Fruit fly (Drosophila melanogaster): Measurements from ENCODE around the gene emei.

emei gene

dm6 chr3L:11093046-11093520 is 16.4 kb upstream of the emei start, which contains the start of gene JIL-1:
Gene JIL-1, minus strand, starts transcription at chr3L:11093193.
- TF ChIP-seq CG6792 (GFP tag; optimal IDR thresholded peaks at IDR 0.05) = peak; percentile 1
- TF ChIP-seq CG7368 (GFP tag; optimal IDR thresholded peaks at IDR 0.05) = peak; percentile 20
- no peak for TF ChIP-seq Blimp-1 (GFP tag; optimal IDR thresholded peaks at IDR 0.05)
- no peak for TF ChIP-seq CG4318 (GFP tag; optimal IDR thresholded peaks at IDR 0.05)
- no peak for TF ChIP-seq dac (GFP tag; optimal IDR thresholded peaks at IDR 0.05)
- TF ChIP-seq CG16779 (tag; optimal IDR thresholded peaks at IDR 0.05) = no peak
- TF ChIP-seq CG6854 (GFP tag; optimal IDR thresholded peaks at IDR 0.05) = no peak
- TF ChIP-seq CG6808 (GFP tag; optimal IDR thresholded peaks at IDR 0.05) = no peak
- no peak for TF ChIP-seq CG9139 (GFP tag; optimal IDR thresholded peaks at IDR 0.05)
- peak; percentile 56 for TF ChIP-seq CG31627 (GFP tag; optimal IDR thresholded peaks at IDR 0.05)
- peak; percentile 50 for TF ChIP-seq Ets21C (GFP tag; optimal IDR thresholded peaks at IDR 0.05)
- TF ChIP-seq CG11762 (GFP tag; optimal IDR thresholded peaks at IDR 0.05; ENCODE audit: insufficient read depth) = no peak
- TF ChIP-seq achi (GFP tag; optimal IDR thresholded peaks at IDR 0.05) = peak; percentile 41
- peak; percentile 76 for TF ChIP-seq svp (GFP tag)
- TF ChIP-seq Hr38 (GFP tag; optimal IDR thresholded peaks at IDR 0.05) = no peak
- TF ChIP-seq dsx (GFP tag; optimal IDR thresholded peaks at IDR 0.05; ENCODE audit: poor library complexity, severe bottlenecking) = peak; percentile 1
- TF ChIP-seq CG8319 (GFP tag; optimal IDR thresholded peaks at IDR 0.05) = no peak
- peak; percentile 9 for TF ChIP-seq fkh (GFP tag; optimal IDR thresholded peaks at IDR 0.05)
- TF ChIP-seq lz (GFP tag; optimal IDR thresholded peaks at IDR 0.05) = peak; percentile 72
- TF ChIP-seq vri (GFP tag; optimal IDR thresholded peaks at IDR 0.05) = peak; percentile 33
- TF ChIP-seq Hr39 (GFP tag; optimal IDR thresholded peaks at IDR 0.05) = peak; percentile 48
- peak; percentile 52 for TF ChIP-seq Eip93F (GFP tag; optimal IDR thresholded peaks at IDR 0.05)
- TF ChIP-seq CG8632 (GFP tag; optimal IDR thresholded peaks at IDR 0.05) = peak; percentile 17
- peak; percentile 79 for TF ChIP-seq Eip78C (GFP tag)
- peak; percentile 57 for TF ChIP-seq pdm3 (GFP tag; optimal IDR thresholded peaks at IDR 0.05)
- TF ChIP-seq OdsH (GFP tag; optimal IDR thresholded peaks at IDR 0.05) = peak; percentile 49
- peak; percentile 62 for TF ChIP-seq Sox102F (GFP tag; optimal IDR thresholded peaks at IDR 0.05)
- peak; percentile 57 for TF ChIP-seq CG3919 (GFP tag; optimal IDR thresholded peaks at IDR 0.05)
- peak; percentile 41 for TF ChIP-seq Eip75B (GFP tag; optimal IDR thresholded peaks at IDR 0.05)
- peak; percentile 41 for TF ChIP-seq topi (GFP tag; optimal IDR thresholded peaks at IDR 0.05)
- TF ChIP-seq fd85E (GFP tag; optimal IDR thresholded peaks at IDR 0.05) = no peak
- TF ChIP-seq net (GFP tag; optimal IDR thresholded peaks at IDR 0.05) = peak; percentile 33
- TF ChIP-seq salr (GFP tag; optimal IDR thresholded peaks at IDR 0.05) = no peak
- TF ChIP-seq Ets96B (tag; optimal IDR thresholded peaks at IDR 0.05) = peak; percentile 1
- peak; percentile 32; the same call in 1 of the 2 replicates for TF ChIP-seq CG11294 (GFP tag; IDR thresholded peaks at IDR 0.05)
- TF ChIP-seq cyc (GFP tag; optimal IDR thresholded peaks at IDR 0.05) = peak; percentile 51
- peak; percentile 62 for TF ChIP-seq eg (GFP tag; IDR thresholded peaks at IDR 0.05)
- TF ChIP-seq CG34406 (GFP tag; optimal IDR thresholded peaks at IDR 0.05) = peak; percentile 2
- TF ChIP-seq CG3032 (tag; optimal IDR thresholded peaks at IDR 0.05) = peak; percentile 48
- TF ChIP-seq Sox14 (GFP tag; optimal IDR thresholded peaks at IDR 0.05) = peak; percentile 53
- no peak for TF ChIP-seq spab (GFP tag; optimal IDR thresholded peaks at IDR 0.05)
- peak in 1 of 2 experiments; percentile 26 for TF ChIP-seq ss (GFP tag; optimal IDR thresholded peaks at IDR 0.05)
- no peak for TF ChIP-seq CG6276 (GFP tag; optimal IDR thresholded peaks at IDR 0.05)
- TF ChIP-seq CG10631 (GFP tag; optimal IDR thresholded peaks at IDR 0.05) = peak; percentile 53
- peak; percentile 39 for TF ChIP-seq acj6 (GFP tag; optimal IDR thresholded peaks at IDR 0.05)
- peak; percentile 42; the same call in 1 of the 2 replicates for TF ChIP-seq Gug (GFP tag; IDR thresholded peaks at IDR 0.05)
- TF ChIP-seq CG15336 (GFP tag; IDR thresholded peaks at IDR 0.05) = peak; percentile 45; the same call in 1 of the 2 replicates
- TF ChIP-seq CG32006 (GFP tag; optimal IDR thresholded peaks at IDR 0.05) = peak; percentile 33
- TF ChIP-seq CG1621 (tag; optimal IDR thresholded peaks at IDR 0.05) = no peak
- peak; percentile 53 for TF ChIP-seq Met (GFP tag; optimal IDR thresholded peaks at IDR 0.05)
- TF ChIP-seq CG11902 (GFP tag; optimal IDR thresholded peaks at IDR 0.05) = peak; percentile 32
- TF ChIP-seq CG8119 (GFP tag; IDR thresholded peaks at IDR 0.05) = no peak

All from whole organism, prepupa.